Fruit fly (Drosophila melanogaster): ENCODE data around the gene RpS10b.
A peak's percentile ranks its signal among the peaks of the same experiment; 100 is the strongest.

RpS10b gene

DNA sequence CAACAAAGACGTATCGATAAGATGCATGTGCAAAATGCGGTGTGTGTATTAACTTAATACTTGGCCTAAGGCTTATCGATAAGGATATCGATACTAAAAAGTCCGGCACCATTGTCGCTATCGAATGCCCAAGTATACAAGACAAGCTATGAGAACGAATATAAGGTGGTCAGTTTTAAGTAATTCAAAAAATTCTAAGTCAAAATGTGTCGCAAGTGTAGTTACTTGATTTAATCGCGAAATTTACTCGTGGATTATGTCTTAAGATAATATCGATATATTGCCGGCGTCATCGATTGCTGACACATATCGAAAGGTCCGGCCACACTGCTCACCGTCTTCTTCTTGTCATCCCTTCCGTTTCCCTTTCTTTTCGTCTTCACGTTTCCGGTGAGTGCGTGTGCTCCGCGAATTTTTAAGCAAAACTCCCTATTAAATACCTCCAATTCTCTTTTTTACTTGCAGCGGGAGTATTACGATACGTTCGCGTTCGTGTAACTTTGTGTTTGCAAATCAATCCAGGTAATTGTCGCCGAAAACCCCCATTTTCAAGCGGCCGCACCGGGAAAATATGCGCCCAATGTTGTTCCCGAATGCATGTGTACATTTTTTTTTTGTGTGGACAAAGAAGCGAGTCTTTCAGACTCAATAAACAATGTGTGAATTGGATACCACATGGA is at the start of gene RpS10b (continued):
- TF ChIP-seq CG11093 (GFP tag; IDR thresholded peaks at IDR 0.05), result no peak
- peak; percentile 84 for TF ChIP-seq sima (GFP tag; optimal IDR thresholded peaks at IDR 0.05)
- peak; percentile 41 for TF ChIP-seq CG7372 (GFP tag; IDR thresholded peaks at IDR 0.05)
- TF ChIP-seq CG12219 (GFP tag; optimal IDR thresholded peaks at IDR 0.05), result peak; percentile 89
- peak; percentile 78 for TF ChIP-seq CG15269 (tag; optimal IDR thresholded peaks at IDR 0.05)
- peak; percentile 81 for TF ChIP-seq dmrt99B (tag; optimal IDR thresholded peaks at IDR 0.05)
- TF ChIP-seq nau (GFP tag; optimal IDR thresholded peaks at IDR 0.05), result peak; percentile 96
- peak; percentile 84 for TF ChIP-seq ewg (GFP tag; optimal IDR thresholded peaks at IDR 0.05)
- TF ChIP-seq CG12071 (GFP tag; optimal IDR thresholded peaks at IDR 0.05), result peak; percentile 94
- peak in 1 of 3 experiments; percentile 48 for TF ChIP-seq Stat92E (GFP tag; optimal IDR thresholded peaks at IDR 0.05)
- peak; percentile 83 for TF ChIP-seq CG7839 (tag; optimal IDR thresholded peaks at IDR 0.05)
- peak; percentile 75 for TF ChIP-seq CG4820 (GFP tag; optimal IDR thresholded peaks at IDR 0.05)
- TF ChIP-seq HLHmδ (GFP tag; optimal IDR thresholded peaks at IDR 0.05), result peak; percentile 98
- no peak for TF ChIP-seq br (optimal IDR thresholded peaks at IDR 0.05)
- TF ChIP-seq CG18476 (GFP tag; optimal IDR thresholded peaks at IDR 0.05), result peak; percentile 70
- peak; percentile 47 for TF ChIP-seq ara (GFP tag; IDR thresholded peaks at IDR 0.05)
- no peak for TF ChIP-seq Ada2b (GFP tag; IDR thresholded peaks at IDR 0.05)
- TF ChIP-seq CG17359 (tag; optimal IDR thresholded peaks at IDR 0.05), result peak; percentile 81
- TF ChIP-seq CG15073 (GFP tag; optimal IDR thresholded peaks at IDR 0.05), result no peak
- peak; percentile 95 for TF ChIP-seq mirr (GFP tag; optimal IDR thresholded peaks at IDR 0.05)
- no peak for TF ChIP-seq Lim3 (GFP tag; IDR thresholded peaks at IDR 0.05)
- TF ChIP-seq CG8089 (GFP tag; optimal IDR thresholded peaks at IDR 0.05), result peak; percentile 91
- peak; percentile 88 for TF ChIP-seq nerfin-1 (tag; optimal IDR thresholded peaks at IDR 0.05)
- TF ChIP-seq CG3726 (GFP tag; IDR thresholded peaks at IDR 0.05), result peak; percentile 66; the same call in 2 of the 3 replicates
- peak; percentile 87 for TF ChIP-seq Max (GFP tag; optimal IDR thresholded peaks at IDR 0.05)
- TF ChIP-seq amos (GFP tag; IDR thresholded peaks at IDR 0.05; ENCODE audit: partially characterized antibody), result peak; percentile 88
- TF ChIP-seq HLH4C (GFP tag; IDR thresholded peaks at IDR 0.05; ENCODE audit: partially characterized antibody), result peak; percentile 95
- TF ChIP-seq CG12155 (GFP tag; optimal IDR thresholded peaks at IDR 0.05), result peak; percentile 62
- peak; percentile 96 for TF ChIP-seq CG12659 (GFP tag; optimal IDR thresholded peaks at IDR 0.05)
- peak; percentile 70 for TF ChIP-seq run (tag; optimal IDR thresholded peaks at IDR 0.05)
- peak; percentile 96 for TF ChIP-seq CG32532 (GFP tag; IDR thresholded peaks at IDR 0.05)
- no peak for TF ChIP-seq CG4282 (GFP tag; optimal IDR thresholded peaks at IDR 0.05)
- peak; percentile 85 for TF ChIP-seq NFAT (GFP tag; IDR thresholded peaks at IDR 0.05)
- TF ChIP-seq CG6654 (GFP tag; optimal IDR thresholded peaks at IDR 0.05), result peak; percentile 77
- peak; percentile 93 for TF ChIP-seq CG14710 (tag; optimal IDR thresholded peaks at IDR 0.05)
- TF ChIP-seq Rfx (GFP tag; IDR thresholded peaks at IDR 0.05), result peak; percentile 80
- TF ChIP-seq CG8388 (GFP tag; optimal IDR thresholded peaks at IDR 0.05), result peak; percentile 74
- peak; percentile 99 for TF ChIP-seq YL-1 (GFP tag; optimal IDR thresholded peaks at IDR 0.05)
- TF ChIP-seq CG6689 (GFP tag; IDR thresholded peaks at IDR 0.05), result peak; percentile 70
- peak; percentile 97 for TF ChIP-seq CG14860 (GFP tag; IDR thresholded peaks at IDR 0.05; ENCODE audit: partially characterized antibody)
- TF ChIP-seq aop (GFP tag; IDR thresholded peaks at IDR 0.05), result no peak
- TF ChIP-seq corto (GFP tag; optimal IDR thresholded peaks at IDR 0.05), result no peak
- TF ChIP-seq CG10147 (GFP tag; optimal IDR thresholded peaks at IDR 0.05), result peak; percentile 88
- peak; percentile 88 for TF ChIP-seq CG34224 (GFP tag; IDR thresholded peaks at IDR 0.05; ENCODE audit: partially characterized antibody)
- TF ChIP-seq mam (GFP tag; optimal IDR thresholded peaks at IDR 0.05), result peak; percentile 19
- TF ChIP-seq pita (GFP tag; optimal IDR thresholded peaks at IDR 0.05), result peak; percentile 29
- peak; percentile 81 for TF ChIP-seq HmgZ (tag; optimal IDR thresholded peaks at IDR 0.05)
- TF ChIP-seq jumu (GFP tag; optimal IDR thresholded peaks at IDR 0.05), result peak; percentile 73
- peak; percentile 97 for TF ChIP-seq MESR4 (GFP tag; optimal IDR thresholded peaks at IDR 0.05)

Data from whole organism, embryonic.